Worm (Caenorhabditis elegans) whole organism, L1 larva: ENCODE results near the gene mig-10.

Experiments used
- C04F5.9 ChIP-seq: sonication (generic microtip); optimal IDR thresholded peaks from 2 replicates; lab custom pipeline; 2016; ENCODE audit warnings: missing genetic modification characterization, missing compliant biosample characterization
- C34B4.2 ChIP-seq: sonication (generic microtip); optimal IDR thresholded peaks from 2 replicates; lab custom pipeline; 2017; ENCODE audit warnings: mild to moderate bottlenecking, missing genetic modification characterization, missing compliant biosample characterization
- Y116A8C.19 ChIP-seq: sonication (generic microtip); optimal IDR thresholded peaks from 2 replicates; lab custom pipeline; 2016; ENCODE audit warnings: missing compliant biosample characterization, missing genetic modification characterization, borderline replicate concordance
- alr-1 ChIP-seq: fragments of 200-800 bp; sonication (Bioruptor generic); optimal IDR thresholded peaks from 2 replicates; lab custom pipeline; 2018; ENCODE audit warnings: borderline replicate concordance, mild to moderate bottlenecking, missing genetic modification characterization, missing compliant biosample characterization
- aly-2 ChIP-seq: fragments of 150-350 bp; optimal IDR thresholded peaks from 2 replicates; lab custom pipeline; 2014; ENCODE audit warnings: missing biosample characterization, missing genetic modification characterization
- blmp-1 ChIP-seq: fragments of 150-350 bp; optimal IDR thresholded peaks from 2 replicates; lab custom pipeline; 2014; ENCODE audit warnings: missing biosample characterization, missing genetic modification characterization
- ceh-82 ChIP-seq, 3 experiments: fragments of 150-350 bp in 1 of 3; sonication (generic microtip) in 2 of 3; optimal IDR thresholded peaks; 2 replicates each; lab custom pipeline; 2014 to 2017; ENCODE audit warnings: missing biosample characterization in 3 of 3, missing genetic modification characterization in 3 of 3
- ces-1 ChIP-seq: fragments of 150-350 bp; optimal IDR thresholded peaks from 2 replicates; lab custom pipeline; 2014; ENCODE audit warnings: missing biosample characterization, missing genetic modification reagents, missing genetic modification characterization
- dpl-1 ChIP-seq, 3 experiments: fragments of 150-350 bp in 2 of 3; sonication (generic microtip) in 1 of 3; optimal IDR thresholded peaks; 2 replicates each; lab custom pipeline; 2014 to 2017; ENCODE audit warnings: missing biosample characterization in 3 of 3, missing genetic modification characterization in 3 of 3, missing genetic modification reagents in 3 of 3
- dsc-1 ChIP-seq: sonication (generic microtip); optimal IDR thresholded peaks from 2 replicates; lab custom pipeline; 2016; ENCODE audit warnings: mild to moderate bottlenecking, missing genetic modification characterization, missing compliant biosample characterization
- efl-1 ChIP-seq, 4 experiments: fragments of 150-350 bp; optimal IDR thresholded peaks in 3 of 4; peaks in 1 of 4; 1 replicate in 1 of 4; 2 replicates in 3 of 4; lab custom pipeline; 2014; ENCODE audit warnings: missing biosample characterization in 2 of 4, missing genetic modification characterization in 2 of 4, missing genetic modification reagents in 2 of 4
- efl-3 ChIP-seq: fragments of 200-800 bp; sonication (Bioruptor generic); optimal IDR thresholded peaks from 2 replicates; lab custom pipeline; 2018; ENCODE audit warnings: mild to moderate bottlenecking, missing genetic modification characterization, missing compliant biosample characterization
- egl-13 ChIP-seq: sonication (generic microtip); optimal IDR thresholded peaks from 2 replicates; lab custom pipeline; 2016; ENCODE audit warnings: missing genotype, missing genetic modification reagents, missing genetic modification characterization, missing compliant biosample characterization
- egl-27 ChIP-seq, 2 experiments: fragments of 150-350 bp in 1 of 2; sonication (generic microtip); optimal IDR thresholded peaks; 3 replicates each; lab custom pipeline; 2017 to 2018; ENCODE audit warnings: missing biosample characterization in 2 of 2, missing genetic modification characterization in 2 of 2, missing genetic modification reagents in 2 of 2
- elt-2 ChIP-seq: sonication (generic microtip); optimal IDR thresholded peaks from 2 replicates; lab custom pipeline; 2016; ENCODE audit warnings: missing genetic modification characterization, mild to moderate bottlenecking, inconsistent platforms, missing compliant biosample characterization, missing genetic modification reagents
- ets-5 ChIP-seq: fragments of 200-800 bp; sonication (Bioruptor generic); IDR thresholded peaks from 2 replicates; pipeline ENCODE4 v1.3.6; 2022; ENCODE audit warnings: missing genetic modification characterization, missing compliant biosample characterization
- fkh-10 ChIP-seq: sonication (generic microtip); optimal IDR thresholded peaks from 2 replicates; lab custom pipeline; 2017; ENCODE audit warnings: missing biosample characterization, missing genetic modification reagents, missing genetic modification characterization
- fkh-4 ChIP-seq: sonication (generic microtip); optimal IDR thresholded peaks from 2 replicates; lab custom pipeline; 2016; ENCODE audit warnings: missing compliant biosample characterization, missing genetic modification characterization, borderline replicate concordance
- fkh-8 ChIP-seq: sonication (generic microtip); optimal IDR thresholded peaks from 2 replicates; lab custom pipeline; 2016; ENCODE audit warnings: mild to moderate bottlenecking, missing genetic modification characterization, missing compliant biosample characterization
- irx-1 ChIP-seq: sonication (generic microtip); optimal IDR thresholded peaks from 2 replicates; lab custom pipeline; 2016; ENCODE audit warnings: missing genetic modification characterization, missing compliant biosample characterization
- jun-1 ChIP-seq: fragments of 150-350 bp; optimal IDR thresholded peaks from 2 replicates; lab custom pipeline; 2014; ENCODE audit warnings: missing biosample characterization, missing genetic modification reagents, missing genetic modification characterization
- lin-13 ChIP-seq: fragments of 150-350 bp; optimal IDR thresholded peaks from 2 replicates; lab custom pipeline; 2014; ENCODE audit warnings: missing biosample characterization, missing genetic modification reagents, missing genetic modification characterization
- lin-14 ChIP-seq: fragments of 200-800 bp; sonication (Bioruptor generic); optimal IDR thresholded peaks from 2 replicates; lab custom pipeline; 2018; ENCODE audit warnings: mild to moderate bottlenecking, missing genetic modification characterization, moderate library complexity, missing compliant biosample characterization
- lin-15B ChIP-seq: fragments of 150-350 bp; sonication (generic microtip); optimal IDR thresholded peaks from 3 replicates; lab custom pipeline; 2014; ENCODE audit warnings: missing biosample characterization, missing genetic modification characterization
- lin-39 ChIP-seq: fragments of 150-350 bp; optimal IDR thresholded peaks from 2 replicates; lab custom pipeline; 2014; ENCODE audit warnings: missing biosample characterization, missing genetic modification reagents, missing genetic modification characterization
- lir-3 ChIP-seq: sonication (generic microtip); optimal IDR thresholded peaks from 2 replicates; lab custom pipeline; 2016; ENCODE audit warnings: mild to moderate bottlenecking, missing genetic modification characterization, moderate library complexity, missing compliant biosample characterization; ENCODE audit not compliant: poor library complexity
- mef-2 ChIP-seq: fragments of 150-350 bp; optimal IDR thresholded peaks from 2 replicates; lab custom pipeline; 2014; ENCODE audit warnings: missing biosample characterization, missing genetic modification characterization
- nhr-11 ChIP-seq: fragments of 150-350 bp; optimal IDR thresholded peaks from 2 replicates; lab custom pipeline; 2014; ENCODE audit warnings: missing biosample characterization, missing genetic modification characterization
- nhr-20 ChIP-seq: sonication (generic microtip); optimal IDR thresholded peaks from 2 replicates; lab custom pipeline; 2016; ENCODE audit warnings: mild to moderate bottlenecking, missing genetic modification characterization, missing compliant biosample characterization
- nhr-47 ChIP-seq: sonication (generic microtip); optimal IDR thresholded peaks from 2 replicates; lab custom pipeline; 2016; ENCODE audit warnings: mild to moderate bottlenecking, missing genetic modification characterization, moderate library complexity, missing compliant biosample characterization
- nhr-84 ChIP-seq: sonication (generic microtip); optimal IDR thresholded peaks from 2 replicates; lab custom pipeline; 2017; ENCODE audit warnings: missing biosample characterization, missing genetic modification characterization
- nhr-90 ChIP-seq: sonication (generic microtip); optimal IDR thresholded peaks from 2 replicates; lab custom pipeline; 2016; ENCODE audit warnings: mild to moderate bottlenecking, missing genetic modification characterization, missing compliant biosample characterization; ENCODE audit not compliant: poor library complexity
- pax-3 ChIP-seq: fragments of 200-800 bp; sonication (Bioruptor generic); optimal IDR thresholded peaks from 2 replicates; lab custom pipeline; 2018; ENCODE audit warnings: mild to moderate bottlenecking, missing genetic modification characterization, moderate library complexity, missing compliant biosample characterization
- pqm-1 ChIP-seq: sonication (generic microtip); optimal IDR thresholded peaks from 3 replicates; lab custom pipeline; 2017; ENCODE audit warnings: missing biosample characterization, missing genetic modification characterization
- rnt-1 ChIP-seq: sonication (generic microtip); optimal IDR thresholded peaks from 2 replicates; lab custom pipeline; 2016; ENCODE audit warnings: mild to moderate bottlenecking, missing genetic modification characterization, moderate library complexity, missing compliant biosample characterization
- sox-4 ChIP-seq: sonication (generic microtip); optimal IDR thresholded peaks from 2 replicates; lab custom pipeline; 2016; ENCODE audit warnings: missing genetic modification characterization, missing compliant biosample characterization
- sptf-1 ChIP-seq: fragments of 150-350 bp; optimal IDR thresholded peaks from 2 replicates; lab custom pipeline; 2014; ENCODE audit warnings: missing biosample characterization, missing genetic modification characterization
- swsn-7 ChIP-seq: sonication (generic microtip); optimal IDR thresholded peaks from 2 replicates; lab custom pipeline; 2016; ENCODE audit warnings: missing genetic modification characterization, missing compliant biosample characterization
- unc-30 ChIP-seq: sonication (generic microtip); optimal IDR thresholded peaks from 2 replicates; lab custom pipeline; 2017; ENCODE audit warnings: missing biosample characterization, missing genetic modification characterization
- unc-98 ChIP-seq: fragments of 200-800 bp; sonication (Bioruptor generic); IDR thresholded peaks from 2 replicates; pipeline ENCODE4 v1.3.6; 2022; ENCODE audit warnings: missing genetic modification characterization, missing compliant biosample characterization
- vab-15 ChIP-seq: sonication (generic microtip); optimal IDR thresholded peaks from 2 replicates; lab custom pipeline; 2017; ENCODE audit warnings: missing genotype, mild to moderate bottlenecking, missing genetic modification characterization, missing compliant biosample characterization
- xbp-1 ChIP-seq: sonication (generic microtip); optimal IDR thresholded peaks from 2 replicates; lab custom pipeline; 2016; ENCODE audit warnings: missing genetic modification characterization, missing compliant biosample characterization

The mig-10 gene

DNA sequence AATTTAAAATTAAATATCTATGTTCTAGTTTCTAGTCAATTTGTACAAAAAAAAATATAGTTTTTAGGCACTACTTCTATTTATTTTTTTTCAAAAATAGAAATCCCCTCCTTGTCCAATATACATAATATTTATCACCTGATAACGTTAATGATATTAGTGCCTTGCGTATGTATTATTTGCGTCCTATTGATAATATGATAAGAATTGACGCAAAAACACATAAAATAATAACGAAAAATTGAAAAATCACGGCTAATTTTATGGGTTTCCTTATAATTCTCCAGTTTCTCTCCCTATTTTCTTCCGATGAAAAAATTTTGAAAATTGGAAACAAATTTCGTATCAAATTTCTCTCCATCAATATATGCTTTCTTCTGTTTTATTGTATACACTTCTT is 20.8 kb downstream of the mig-10 start:
- TF ChIP-seq unc-98 (no peak), efl-1 (optimal IDR thresholded peaks at IDR 0.05; lab: Kevin White, UChicago) (no peak), efl-1 (GFP tag; optimal IDR thresholded peaks at IDR 0.05 in 1 of 2; lab: Kevin White, UChicago) (peak in 1 of 2 experiments; percentile 72), elt-2 (peak; percentile 68), vab-15 (tag; lab: Kevin White, UChicago) (no peak), lin-14 (GFP tag; lab: Kevin White, UChicago) (peak; percentile 8)

ce11 chrIII:8300860-8301396 is 22.0 kb downstream of the mig-10 start:
- no peak for TF ChIP-seq jun-1 (tag; lab: Kevin White, UChicago)
- TF ChIP-seq dsc-1 (tag; lab: Kevin White, UChicago): peak; percentile 63

ce11 chrIII:8303440-8303839 is 24.5 kb downstream of the mig-10 start:
- no peak for TF ChIP-seq rnt-1 (tag; lab: Kevin White, UChicago)
- no peak for TF ChIP-seq C34B4.2 (tag; lab: Kevin White, UChicago)
- TF ChIP-seq nhr-90: no peak
- TF ChIP-seq dsc-1 (tag; lab: Kevin White, UChicago): no peak
- no peak for TF ChIP-seq mef-2 (tag; lab: Kevin White, UChicago)
- no peak for TF ChIP-seq lin-13 (GFP tag; lab: Kevin White, UChicago)
- TF ChIP-seq swsn-7 (tag; lab: Kevin White, UChicago): no peak
- no peak for TF ChIP-seq irx-1

- TF ChIP-seq ceh-82 (tag; optimal IDR thresholded peaks at IDR 0.05; lab: Kevin White, UChicago) (no peak), ces-1 (GFP tag; lab: Kevin White, UChicago) (no peak), nhr-84 (no peak), fkh-10 (no peak), Y116A8C.19 (tag; lab: Kevin White, UChicago) (no peak), sox-4 (tag; lab: Kevin White, UChicago) (no peak), alr-1 (no peak), efl-3 (GFP tag; lab: Kevin White, UChicago) (no peak), nhr-47 (tag; lab: Kevin White, UChicago) (no peak), C34B4.2 (tag; lab: Kevin White, UChicago) (no peak), lir-3 (tag; lab: Kevin White, UChicago) (no peak), rnt-1 (tag; lab: Kevin White, UChicago) (no peak), sptf-1 (no peak), egl-13 (no peak), vab-15 (tag; lab: Kevin White, UChicago) (no peak)
These were observed 26.4 kb downstream of the mig-10 start for ce11 chrIII:8305304-8305703.

ce11 chrIII:8305816-8306215 is 26.9 kb downstream of the mig-10 start:
- TF ChIP-seq xbp-1 (tag; lab: Kevin White, UChicago) (no peak), dpl-1 (GFP tag; optimal IDR thresholded peaks at IDR 0.05; lab: Kevin White, UChicago) (no peak), unc-30 (tag; lab: Kevin White, UChicago) (no peak), lin-15B (no peak)

DNA sequence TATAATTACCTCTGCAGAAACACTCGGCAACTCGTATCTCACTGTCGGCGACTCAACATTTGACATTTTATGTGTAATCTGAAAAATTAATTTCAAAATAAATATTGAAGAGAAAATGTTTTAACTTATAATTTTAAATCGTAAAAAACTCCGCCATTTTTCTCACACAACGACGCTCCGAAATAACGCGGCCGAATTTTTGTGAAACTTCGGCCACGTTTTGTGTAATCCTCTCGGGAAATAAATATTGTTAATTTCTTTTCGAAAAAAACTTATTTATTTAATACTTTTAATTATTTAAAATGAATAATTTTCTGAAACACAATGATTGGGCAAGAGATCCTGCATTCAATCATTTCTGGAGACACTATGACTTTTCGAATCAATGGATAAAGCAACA is 28.5 kb downstream of the mig-10 start, which contains the start of the genes F10E9.7 and F10E9.5:
Gene F10E9.7, minus strand, starts transcription at position 86 of the 400 bp plus-strand sequence.
Gene F10E9.5, plus strand, starts transcription at position 237 of the 400 bp plus-strand sequence.
- TF ChIP-seq fkh-4 (tag; lab: Kevin White, UChicago): peak; percentile 99
- peak; percentile 95 for TF ChIP-seq C04F5.9
- TF ChIP-seq lin-39: peak; percentile 87
- no peak for TF ChIP-seq pqm-1
- TF ChIP-seq C34B4.2 (tag; lab: Kevin White, UChicago): no peak
- TF ChIP-seq egl-27 (tag; optimal IDR thresholded peaks at IDR 0.05; lab: Kevin White, UChicago): no peak
- peak; percentile 92 for TF ChIP-seq fkh-8 (tag; lab: Kevin White, UChicago)
- peak; percentile 98 for TF ChIP-seq irx-1
- no peak for TF ChIP-seq ets-5 (GFP tag; lab: Robert Waterston, UW)
- TF ChIP-seq ceh-82 (tag; optimal IDR thresholded peaks at IDR 0.05; lab: Kevin White, UChicago): peak; percentile 86 to 92 (median 87)
- TF ChIP-seq pax-3: peak; percentile 95
- no peak for TF ChIP-seq nhr-84
- TF ChIP-seq nhr-20: peak; percentile 97
- no peak for TF ChIP-seq nhr-11 (tag; lab: Kevin White, UChicago)
- TF ChIP-seq aly-2 (tag; lab: Kevin White, UChicago): peak; percentile 65
- peak; percentile 88 for TF ChIP-seq blmp-1 (tag; lab: Kevin White, UChicago)
- TF ChIP-seq lir-3 (tag; lab: Kevin White, UChicago): peak; percentile 98
